Worm (Caenorhabditis elegans) whole organism, midembryonic: ENCODE measurements around the gene F42F12.11.

Experiments used
- T22C8.4 ChIP-seq: fragments of 200-800 bp; sonication (Bioruptor generic); IDR thresholded peaks from 2 replicates; pipeline ENCODE4 v1.3.6; 2022; ENCODE audit warnings: missing genetic modification characterization, missing compliant biosample characterization
- cog-1 ChIP-seq: sonication (generic microtip); optimal IDR thresholded peaks from 2 replicates; lab custom pipeline; 2016; ENCODE audit warnings: missing genetic modification characterization, missing compliant biosample characterization
- flt-1 ChIP-seq: fragments of 200-800 bp; sonication (Bioruptor generic); IDR thresholded peaks from 2 replicates; pipeline ENCODE4 v1.3.6; 2022; ENCODE audit warnings: missing genetic modification characterization, missing compliant biosample characterization
- klf-2 ChIP-seq: fragments of 200-800 bp; sonication (Bioruptor generic); conservative IDR thresholded peaks from 2 replicates; pipeline ENCODE4 v1.3.6; 2022; ENCODE audit warnings: missing genetic modification reagents, missing genetic modification characterization, missing compliant biosample characterization
- ref-1 ChIP-seq: fragments of 200-800 bp; sonication (Bioruptor generic); conservative IDR thresholded peaks from 2 replicates; pipeline ENCODE4 v1.3.6; 2022; ENCODE audit warnings: missing genetic modification reagents, missing genetic modification characterization, missing compliant biosample characterization
- tab-1 ChIP-seq: fragments of 200-800 bp; sonication (Bioruptor generic); IDR thresholded peaks from 2 replicates; pipeline ENCODE4 v1.3.6; 2022; ENCODE audit warnings: missing genetic modification characterization, missing compliant biosample characterization
- ztf-23 ChIP-seq: fragments of 200-800 bp; sonication (Bioruptor generic); IDR thresholded peaks from 2 replicates; pipeline ENCODE4 v1.3.6; 2022; ENCODE audit warnings: missing genetic modification reagents, missing genetic modification characterization, missing compliant biosample characterization

DNA sequence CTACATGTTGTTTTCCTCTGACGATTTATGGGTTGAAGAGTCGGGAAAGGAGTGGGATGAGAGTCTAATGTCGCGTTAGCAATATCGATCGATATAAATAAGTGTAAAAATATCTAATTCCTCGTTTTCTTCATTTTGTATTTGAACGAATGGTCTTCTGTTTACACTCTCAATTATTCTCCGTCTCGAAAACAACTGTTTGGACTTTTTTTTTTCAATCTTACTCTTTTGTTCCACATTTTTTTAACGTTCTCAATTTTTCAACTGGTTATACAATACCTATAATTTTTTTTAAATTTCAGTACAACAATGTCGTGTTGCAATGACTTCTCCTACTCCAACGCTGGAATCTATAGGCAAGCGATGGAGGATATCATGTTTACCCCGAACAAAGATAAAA, 25.5 kb upstream of the F42F12.11 start, which contains the start of gene F17A2.13:
- no peak for TF ChIP-seq tab-1
- TF ChIP-seq cog-1, result no peak
- no peak for TF ChIP-seq flt-1 (GFP tag; lab: Robert Waterston, UW)
- TF ChIP-seq ztf-23 (GFP tag; lab: Robert Waterston, UW), result no peak
- no peak for TF ChIP-seq T22C8.4
- no peak for TF ChIP-seq ref-1
- no peak for TF ChIP-seq klf-2 (GFP tag; lab: Robert Waterston, UW)
